Fruit fly (Drosophila melanogaster) whole organism, pupa: ENCODE measurements around the gene Pex11c.

Experiments
- CG14655 ChIP-seq: fragments of 200-800 bp; sonication (Bioruptor generic); optimal IDR thresholded peaks from 3 replicates; lab custom pipeline; 2017; ENCODE audit warnings: mild to moderate bottlenecking, missing biosample characterization, missing genetic modification reagents, missing genetic modification characterization
- CG32121 ChIP-seq: fragments of 200-800 bp; sonication (Bioruptor generic); IDR thresholded peaks from 2 replicates; pipeline ENCODE4 v1.3.6; 2022; ENCODE audit warnings: missing biosample characterization, missing genetic modification characterization
- CG4496 ChIP-seq: fragments of 200-800 bp; sonication (Bioruptor generic); IDR thresholded peaks from 3 replicates; pipeline ENCODE4 v1.3.6; 2022; ENCODE audit warnings: missing biosample characterization, missing genetic modification characterization
- CG9948 ChIP-seq: fragments of 200-800 bp; sonication (Bioruptor generic); optimal IDR thresholded peaks from 2 replicates; lab custom pipeline; 2018; ENCODE audit warnings: missing biosample characterization, mild to moderate bottlenecking, missing genetic modification characterization, moderate library complexity
- D1 ChIP-seq: fragments of 200-800 bp; sonication (Bioruptor generic); optimal IDR thresholded peaks from 2 replicates; lab custom pipeline; 2018; ENCODE audit warnings: missing biosample characterization, mild to moderate bottlenecking, missing genetic modification characterization, moderate library complexity
- EcR ChIP-seq: fragments of 200-800 bp; sonication (Bioruptor generic); optimal IDR thresholded peaks from 3 replicates; lab custom pipeline; 2019; ENCODE audit warnings: missing biosample characterization, missing genetic modification characterization, mild to moderate bottlenecking, moderate library complexity, missing genetic modification reagents
- Ets98B ChIP-seq: fragments of 200-800 bp; sonication (Bioruptor generic); IDR thresholded peaks from 2 replicates; pipeline ENCODE4 v1.3.6; 2022; ENCODE audit warnings: missing biosample characterization, missing genetic modification characterization
- Pif1A ChIP-seq: fragments of 200-800 bp; sonication (Bioruptor generic); optimal IDR thresholded peaks from 3 replicates; lab custom pipeline; 2016; ENCODE audit warnings: missing biosample characterization, missing genetic modification characterization
- Pif1B ChIP-seq: fragments of 200-800 bp; sonication (Bioruptor generic); optimal IDR thresholded peaks from 3 replicates; lab custom pipeline; 2016; ENCODE audit warnings: missing biosample characterization, missing genetic modification characterization
- fd96Ca ChIP-seq: fragments of 200-800 bp; sonication (Bioruptor generic); IDR thresholded peaks from 3 replicates; pipeline ENCODE4 v1.3.6; 2022; ENCODE audit warnings: missing biosample characterization, missing genetic modification characterization

DNA sequence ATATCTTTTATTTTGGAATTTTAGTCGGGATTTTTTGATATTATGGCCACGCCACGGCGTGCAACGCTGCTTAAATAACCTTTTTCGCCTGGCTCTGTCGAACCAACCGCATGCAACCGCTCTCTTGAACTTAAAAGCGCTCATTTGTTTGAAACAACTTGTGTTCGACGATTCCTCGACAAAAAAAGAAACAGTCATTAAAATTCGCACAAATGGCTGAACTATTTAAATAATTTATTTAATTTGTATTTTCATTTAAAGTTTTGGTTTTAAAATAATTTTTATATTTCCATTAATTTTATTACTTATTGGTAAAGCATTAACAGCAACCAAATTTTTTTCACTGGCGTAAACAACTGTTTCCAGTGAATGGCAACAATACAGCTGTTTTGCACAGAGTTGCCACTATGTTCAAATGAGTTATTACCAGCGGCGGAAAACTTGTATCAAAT lies 22.7 kb downstream of the Pex11c start, which contains the start of the genes orb and Cdc16:
- TF ChIP-seq CG14655 (GFP tag; lab: Kevin White, UChicago), result peak; percentile 87
- TF ChIP-seq fd96Ca (GFP tag; lab: Robert Waterston, UW), result peak; percentile 75
- TF ChIP-seq CG4496, result peak; percentile 92
- TF ChIP-seq D1 (tag; lab: Kevin White, UChicago), result no peak
- peak; percentile 89 for TF ChIP-seq Ets98B (GFP tag; lab: Robert Waterston, UW)
- TF ChIP-seq Pif1B (GFP tag; lab: Kevin White, UChicago), result peak; percentile 84
- peak; percentile 85 for TF ChIP-seq CG9948 (tag; lab: Kevin White, UChicago)
- TF ChIP-seq EcR (GFP tag; lab: Kevin White, UChicago), result no peak
- peak; percentile 93 for TF ChIP-seq CG32121 (GFP tag; lab: Robert Waterston, UW)
- peak; percentile 82 for TF ChIP-seq Pif1A (GFP tag; lab: Kevin White, UChicago)
